Worm (Caenorhabditis elegans) whole organism, midembryonic: Measurements from ENCODE around the gene C29F9.9.
"Not testable (repeated sequence)": the region's sequence is repeated elsewhere in the genome, so short reads cannot be mapped to it uniquely, and the experiment has no call there.

Source experiments
- T22C8.4 ChIP-seq: fragments of 200-800 bp; sonication (Bioruptor generic); IDR thresholded peaks from 2 replicates; pipeline ENCODE4 v1.3.6; 2022; ENCODE audit warnings: missing genetic modification characterization, missing compliant biosample characterization
- flt-1 ChIP-seq: fragments of 200-800 bp; sonication (Bioruptor generic); IDR thresholded peaks from 2 replicates; pipeline ENCODE4 v1.3.6; 2022; ENCODE audit warnings: missing genetic modification characterization, missing compliant biosample characterization
- klf-2 ChIP-seq: fragments of 200-800 bp; sonication (Bioruptor generic); conservative IDR thresholded peaks from 2 replicates; pipeline ENCODE4 v1.3.6; 2022; ENCODE audit warnings: missing genetic modification reagents, missing genetic modification characterization, missing compliant biosample characterization
- tab-1 ChIP-seq: fragments of 200-800 bp; sonication (Bioruptor generic); IDR thresholded peaks from 2 replicates; pipeline ENCODE4 v1.3.6; 2022; ENCODE audit warnings: missing genetic modification characterization, missing compliant biosample characterization
- ztf-23 ChIP-seq: fragments of 200-800 bp; sonication (Bioruptor generic); IDR thresholded peaks from 2 replicates; pipeline ENCODE4 v1.3.6; 2022; ENCODE audit warnings: missing genetic modification reagents, missing genetic modification characterization, missing compliant biosample characterization
- ztf-29 ChIP-seq: fragments of 200-800 bp; sonication (Bioruptor generic); IDR thresholded peaks from 2 replicates; pipeline ENCODE4 v1.3.6; 2022; ENCODE audit warnings: missing genetic modification reagents, missing genetic modification characterization, missing compliant biosample characterization

ce11 chrIII:98822-99221, at the start of gene C29F9.9:
- TF ChIP-seq T22C8.4 (GFP tag; lab: Robert Waterston, UW); ztf-23 (GFP tag; lab: Robert Waterston, UW); klf-2 (GFP tag; lab: Robert Waterston, UW); tab-1; flt-1; ztf-29 (GFP tag; lab: Robert Waterston, UW): not testable (repeated sequence)
